Worm (Caenorhabditis elegans): ENCODE data around the gene clec-146.

The clec-146 gene

DNA sequence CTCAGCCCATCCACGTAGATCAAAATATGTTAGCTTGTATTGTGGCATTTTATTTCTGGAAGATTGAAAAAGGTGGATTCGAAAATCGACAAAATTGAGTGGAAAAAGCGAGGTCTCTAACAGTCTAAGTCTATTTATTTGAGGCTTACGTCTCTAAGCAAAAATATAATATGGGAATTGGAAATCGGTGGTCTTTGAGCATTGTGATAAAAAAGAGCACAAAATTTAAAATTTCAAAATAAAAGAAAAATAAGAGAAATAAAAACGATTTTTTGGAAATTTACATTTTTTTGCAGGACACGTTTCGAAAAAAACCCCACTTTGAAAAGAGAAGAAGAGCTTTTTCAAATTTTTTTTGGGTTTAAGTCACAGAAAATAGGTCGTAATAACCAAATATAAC, 19.5 kb upstream of the clec-146 start, which contains the start of gene gst-15 (continued):
- TF ChIP-seq snpc-4 (GFP tag; optimal IDR thresholded peaks at IDR 0.05) (no peak), snpc-4 (tag; optimal IDR thresholded peaks at IDR 0.05) (no peak), F33H1.4 (GFP tag; IDR thresholded peaks at IDR 0.05) (no peak), nfyb-1 (GFP tag; IDR thresholded peaks at IDR 0.05) (no peak)

- TF ChIP-seq aptf-2 (GFP tag; conservative IDR thresholded peaks at IDR 0.05) (no peak), tbx-9 (tag; optimal IDR thresholded peaks at IDR 0.05; ENCODE audit: borderline replicate concordance) (no peak), ztf-28 (GFP tag; IDR thresholded peaks at IDR 0.05) (no peak), madf-10 (tag; optimal IDR thresholded peaks at IDR 0.05) (no peak), F52B5.7 (tag; optimal IDR thresholded peaks at IDR 0.05) (no peak), D2030.7 (GFP tag; IDR thresholded peaks at IDR 0.05) (no peak), ceh-40 (GFP tag; IDR thresholded peaks at IDR 0.05) (no peak), egl-18 (GFP tag; IDR thresholded peaks at IDR 0.05) (no peak), pbrm-1 (GFP tag; IDR thresholded peaks at IDR 0.05) (no peak), xnd-1 (tag; optimal IDR thresholded peaks at IDR 0.05) (no peak), ztf-3 (GFP tag; optimal IDR thresholded peaks at IDR 0.05) (no peak), ztf-25 (GFP tag; IDR thresholded peaks at IDR 0.05) (no peak), ztf-22 (GFP tag; optimal IDR thresholded peaks at IDR 0.05) (no peak), nhr-80 (tag; optimal IDR thresholded peaks at IDR 0.05) (no peak), ztf-26 (tag; optimal IDR thresholded peaks at IDR 0.05) (no peak), attf-3 (GFP tag; conservative IDR thresholded peaks at IDR 0.05) (no peak), rec-8 (tag; optimal IDR thresholded peaks at IDR 0.05) (no peak), sea-2 (GFP tag; IDR thresholded peaks at IDR 0.05) (no peak), mxl-1 (tag; optimal IDR thresholded peaks at IDR 0.05) (no peak), lin-54 (GFP tag; optimal IDR thresholded peaks at IDR 0.05) (no peak)
Observed at ce11 chrII:13611186-13611585, 17.6 kb upstream of the clec-146 start, which contains the start of gene gst-24. TSS of gene gst-24 (minus strand) at chrII:13611366.

- TF ChIP-seq tbp1 (GFP tag; optimal IDR thresholded peaks at IDR 0.05): peak; percentile 50
- no peak for TF ChIP-seq cebp-1 (GFP tag; IDR thresholded peaks at IDR 0.05)
- TF ChIP-seq cebp-1 (tag; optimal IDR thresholded peaks at IDR 0.05): peak; percentile 29
- peak in 1 of 2 experiments; percentile 15 for TF ChIP-seq let-607 (tag; optimal IDR thresholded peaks at IDR 0.05)
- peak; percentile 71 for TF ChIP-seq nhr-80 (tag; optimal IDR thresholded peaks at IDR 0.05)
- TF ChIP-seq ceh-40 (GFP tag; IDR thresholded peaks at IDR 0.05): no peak
- TF ChIP-seq F33H1.4 (GFP tag; IDR thresholded peaks at IDR 0.05): no peak
- TF ChIP-seq ets-4 (GFP tag; optimal IDR thresholded peaks at IDR 0.05): no peak
- no peak for TF ChIP-seq nhr-27 (tag; optimal IDR thresholded peaks at IDR 0.05)
- TF ChIP-seq dox-1 (GFP tag; IDR thresholded peaks at IDR 0.05): 0 out of 2 replicates have a peak, but pooled peaks have one; percentile 34
- TF ChIP-seq snpc-1.3 (tag; optimal IDR thresholded peaks at IDR 0.05; ENCODE audit: insufficient read depth): no peak
- peak; percentile 20 for TF ChIP-seq lin-40 (tag; optimal IDR thresholded peaks at IDR 0.05)
- TF ChIP-seq attf-5 (GFP tag; optimal IDR thresholded peaks at IDR 0.05): peak; percentile 8
- no peak for TF ChIP-seq ztf-25 (GFP tag; IDR thresholded peaks at IDR 0.05)
Observed at ce11 chrII:13609655-13610054, 16.1 kb upstream of the clec-146 start, which contains the start of gene gst-20. TSS of gene gst-20 (minus strand) at chrII:13609824.

ce11 chrII:13600904-13601303, 7.3 kb upstream of the clec-146 start, which contains the start of gene csp-1:
TSS of gene csp-1 (plus strand) at chrII:13601204.
- TF ChIP-seq B0336.3 (GFP tag; IDR thresholded peaks at IDR 0.05) (no peak), ceh-79 (tag; optimal IDR thresholded peaks at IDR 0.05) (no peak), fkh-3 (tag; optimal IDR thresholded peaks at IDR 0.05) (no peak), C17E4.6 (GFP tag; IDR thresholded peaks at IDR 0.05) (no peak), ceh-40 (GFP tag; IDR thresholded peaks at IDR 0.05) (no peak), Y67H2A.10 (GFP tag; conservative IDR thresholded peaks at IDR 0.05) (no peak), nhr-27 (tag; optimal IDR thresholded peaks at IDR 0.05) (no peak), F55B11.4 (tag; optimal IDR thresholded peaks at IDR 0.05; ENCODE audit: borderline replicate concordance, insufficient read depth) (no peak), F23B12.7 (tag; optimal IDR thresholded peaks at IDR 0.05; ENCODE audit: insufficient read depth) (no peak), lin-26 (GFP tag; IDR thresholded peaks at IDR 0.05) (no peak), mes-4 (tag; optimal IDR thresholded peaks at IDR 0.05) (no peak), hsf-1 (GFP tag; IDR thresholded peaks at IDR 0.05) (no peak), ztf-3 (GFP tag; optimal IDR thresholded peaks at IDR 0.05) (no peak)
